Worm (Caenorhabditis elegans): Measurements from ENCODE around the gene R166.2.

DNA sequence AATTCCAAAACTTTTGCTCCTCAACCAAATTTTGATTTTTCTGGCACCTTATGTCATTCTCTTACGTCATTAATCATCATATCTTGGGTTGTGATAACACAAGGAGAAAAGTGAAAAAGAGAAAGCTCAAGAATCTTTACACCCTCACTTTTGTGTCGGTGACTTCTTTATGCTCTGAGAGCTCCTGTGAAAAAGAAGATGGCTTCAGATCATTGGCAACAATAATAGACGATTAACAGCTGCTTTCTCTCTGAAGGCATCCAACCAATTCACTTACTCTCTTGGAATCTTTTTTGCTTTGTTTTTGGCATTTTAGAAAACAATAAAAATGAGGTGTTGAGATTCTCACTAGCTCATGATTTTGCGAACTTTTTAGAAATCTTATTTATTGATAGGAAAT, 32.0 kb upstream of the R166.2 start:
- TF ChIP-seq snpc-4 (tag; optimal IDR thresholded peaks at IDR 0.05): no peak
- TF ChIP-seq ces-1 (GFP tag; optimal IDR thresholded peaks at IDR 0.05): no peak
- no peak for TF ChIP-seq pha-4 (tag; optimal IDR thresholded peaks at IDR 0.05)
- TF ChIP-seq mep-1 (tag; optimal IDR thresholded peaks at IDR 0.05): no peak
- no peak for TF ChIP-seq lsy-2 (tag; optimal IDR thresholded peaks at IDR 0.05)
- TF ChIP-seq unc-62 (GFP tag; optimal IDR thresholded peaks at IDR 0.05): no peak
- TF ChIP-seq blmp-1 (tag; optimal IDR thresholded peaks at IDR 0.05): no peak
- no peak for TF ChIP-seq nhr-237 (tag; optimal IDR thresholded peaks at IDR 0.05)
- TF ChIP-seq tbx-8 (GFP tag; optimal IDR thresholded peaks at IDR 0.05): no peak
- TF ChIP-seq nhr-12 (tag; optimal IDR thresholded peaks at IDR 0.05): no peak
- TF ChIP-seq nhr-2 (tag; optimal IDR thresholded peaks at IDR 0.05): no peak
- TF ChIP-seq cnd-1 (tag; optimal IDR thresholded peaks at IDR 0.05): no peak
- no peak for TF ChIP-seq unc-39 (tag; optimal IDR thresholded peaks at IDR 0.05)
- TF ChIP-seq mab-5 (tag; optimal IDR thresholded peaks at IDR 0.05): no peak
